Worm (Caenorhabditis elegans) whole organism, early embryonic: ENCODE results near the gene C39H7.4.

Source experiments
- B0310.2 ChIP-seq: sonication (generic microtip); optimal IDR thresholded peaks from 2 replicates; lab custom pipeline; 2016; ENCODE audit warnings: mild to moderate bottlenecking, missing genetic modification characterization, missing compliant biosample characterization
- F13C5.2 ChIP-seq: sonication (generic microtip); optimal IDR thresholded peaks from 2 replicates; lab custom pipeline; 2017; ENCODE audit warnings: mild to moderate bottlenecking, missing genetic modification characterization, inconsistent platforms, missing compliant biosample characterization
- aly-1 ChIP-seq: sonication (generic microtip); optimal IDR thresholded peaks from 2 replicates; lab custom pipeline; 2016; ENCODE audit warnings: missing genetic modification characterization, missing compliant biosample characterization
- ama-1 ChIP-seq: fragments of 150-350 bp; optimal IDR thresholded peaks from 2 replicates; lab custom pipeline; 2014
- ceh-13 ChIP-seq: fragments of 200-800 bp; sonication (Bioruptor generic); optimal IDR thresholded peaks from 2 replicates; lab custom pipeline; 2018; ENCODE audit warnings: mild to moderate bottlenecking, missing genetic modification characterization, missing compliant biosample characterization
- ceh-36 ChIP-seq: sonication (generic microtip); optimal IDR thresholded peaks from 2 replicates; lab custom pipeline; 2016; ENCODE audit warnings: missing genetic modification characterization, inconsistent platforms, missing compliant biosample characterization
- ets-7 ChIP-seq: sonication (generic microtip); optimal IDR thresholded peaks from 2 replicates; lab custom pipeline; 2016; ENCODE audit warnings: missing genotype, missing genetic modification characterization, missing compliant biosample characterization
- flt-1 ChIP-seq: fragments of 200-800 bp; sonication (Bioruptor generic); IDR thresholded peaks from 2 replicates; pipeline ENCODE4 v1.3.6; 2022; ENCODE audit warnings: missing genetic modification characterization, missing compliant biosample characterization
- hmbx-1 ChIP-seq: sonication (generic microtip); optimal IDR thresholded peaks from 2 replicates; lab custom pipeline; 2016; ENCODE audit warnings: mild to moderate bottlenecking, missing genetic modification characterization, missing compliant biosample characterization
- hmg-4 ChIP-seq: fragments of 200-800 bp; sonication (Bioruptor generic); optimal IDR thresholded peaks from 2 replicates; lab custom pipeline; 2018; ENCODE audit warnings: mild to moderate bottlenecking, missing genetic modification characterization, missing compliant biosample characterization
- hnd-1 ChIP-seq: sonication (generic microtip); optimal IDR thresholded peaks from 2 replicates; lab custom pipeline; 2016; ENCODE audit warnings: missing genetic modification characterization, missing compliant biosample characterization
- pes-1 ChIP-seq: fragments of 200-800 bp; sonication (Bioruptor generic); IDR thresholded peaks from 2 replicates; pipeline ENCODE4 v1.3.6; 2022; ENCODE audit warnings: missing genetic modification reagents, missing genetic modification characterization, missing compliant biosample characterization
- scrt-1 ChIP-seq: fragments of 200-800 bp; sonication (Bioruptor generic); IDR thresholded peaks from 2 replicates; pipeline ENCODE4 v1.3.6; 2022; ENCODE audit warnings: missing genetic modification characterization, missing compliant biosample characterization
- sea-1 ChIP-seq: fragments of 200-800 bp; sonication (Bioruptor generic); conservative IDR thresholded peaks from 2 replicates; pipeline ENCODE4 v1.3.6; 2022; ENCODE audit warnings: missing genetic modification characterization, missing compliant biosample characterization
- tbx-11 ChIP-seq: fragments of 200-800 bp; sonication (Bioruptor generic); IDR thresholded peaks from 2 replicates; pipeline ENCODE4 v1.3.6; 2022; ENCODE audit warnings: missing genetic modification characterization, missing compliant biosample characterization
- tbx-37 ChIP-seq: fragments of 200-800 bp; sonication (Bioruptor generic); conservative IDR thresholded peaks from 2 replicates; pipeline ENCODE4 v1.3.6; 2022; ENCODE audit warnings: missing genetic modification reagents, missing genetic modification characterization, missing compliant biosample characterization
- tra-4 ChIP-seq: sonication (generic microtip); optimal IDR thresholded peaks from 2 replicates; lab custom pipeline; 2017; ENCODE audit warnings: missing genetic modification characterization, missing compliant biosample characterization

The C39H7.4 gene

DNA sequence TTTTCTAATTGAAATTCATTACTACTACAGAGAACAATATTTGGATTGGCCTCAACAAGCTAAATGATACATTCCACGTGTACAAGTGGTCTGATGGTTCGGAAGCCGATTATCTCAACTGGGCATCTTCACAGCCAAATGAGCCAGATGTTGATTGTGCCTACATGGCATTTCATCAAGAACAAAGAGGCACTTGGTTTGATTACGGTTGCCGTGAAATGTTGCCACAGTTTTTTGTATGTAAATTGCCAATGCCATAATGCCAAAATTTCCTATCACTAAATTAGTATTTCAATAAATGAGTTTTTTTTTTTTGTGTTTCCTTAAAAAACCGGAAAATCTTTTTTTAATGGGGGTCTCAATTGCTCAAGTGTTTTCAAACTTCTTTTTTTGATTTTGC, 40.3 kb upstream of the C39H7.4 start:
- TF ChIP-seq scrt-1 (GFP tag; lab: Robert Waterston, UW) = no peak
- no peak for TF ChIP-seq tra-4 (tag; lab: Kevin White, UChicago)
- TF ChIP-seq hmg-4 (GFP tag; lab: Kevin White, UChicago) = no peak
- TF ChIP-seq ets-7 (tag; lab: Kevin White, UChicago) = no peak
- TF ChIP-seq flt-1 (GFP tag; lab: Robert Waterston, UW) = no peak
- TF ChIP-seq ceh-13 (GFP tag; lab: Kevin White, UChicago) = no peak
- TF ChIP-seq sea-1 (GFP tag; lab: Robert Waterston, UW) = no peak
- TF ChIP-seq aly-1 (tag; lab: Kevin White, UChicago) = no peak
- no peak for TF ChIP-seq tbx-11 (GFP tag; lab: Robert Waterston, UW)
- no peak for TF ChIP-seq B0310.2 (tag; lab: Kevin White, UChicago)
- TF ChIP-seq ama-1 (lab: Kevin White, UChicago) = no peak
- TF ChIP-seq hmbx-1 (tag; lab: Kevin White, UChicago) = no peak
- TF ChIP-seq pes-1 (GFP tag; lab: Robert Waterston, UW) = no peak
- no peak for TF ChIP-seq F13C5.2
- TF ChIP-seq tbx-37 = no peak
- TF ChIP-seq ceh-36 (tag; lab: Kevin White, UChicago) = no peak

DNA sequence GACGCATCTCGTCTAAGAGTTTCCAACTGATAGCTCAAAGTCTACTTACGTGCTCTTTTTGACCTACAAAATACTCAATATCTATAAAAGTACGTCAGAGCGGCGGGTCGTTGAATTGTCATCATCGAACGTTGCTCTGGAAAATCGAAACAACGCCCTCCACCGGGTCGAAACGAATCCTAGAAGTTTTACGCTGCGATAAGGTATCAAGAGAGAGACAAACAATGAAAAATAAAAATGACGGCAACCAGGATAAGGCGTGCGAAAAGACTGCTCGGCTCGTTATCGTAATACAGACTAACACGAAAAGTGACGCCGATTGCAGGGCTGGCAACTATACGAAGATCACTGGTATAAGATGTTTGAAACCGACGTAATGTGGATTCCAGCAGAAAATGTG, 39.8 kb upstream of the C39H7.4 start:
- TF ChIP-seq ets-7 (tag; lab: Kevin White, UChicago) = no peak
- TF ChIP-seq tbx-11 (GFP tag; lab: Robert Waterston, UW) = no peak
- no peak for TF ChIP-seq hmbx-1 (tag; lab: Kevin White, UChicago)
- TF ChIP-seq flt-1 (GFP tag; lab: Robert Waterston, UW) = no peak
- TF ChIP-seq ceh-36 (tag; lab: Kevin White, UChicago) = no peak
- TF ChIP-seq hnd-1 (tag; lab: Kevin White, UChicago) = no peak
- TF ChIP-seq ceh-13 (GFP tag; lab: Kevin White, UChicago) = no peak
- no peak for TF ChIP-seq aly-1 (tag; lab: Kevin White, UChicago)
- TF ChIP-seq F13C5.2 = no peak
- TF ChIP-seq scrt-1 (GFP tag; lab: Robert Waterston, UW) = no peak
- TF ChIP-seq tra-4 (tag; lab: Kevin White, UChicago) = no peak
- TF ChIP-seq ama-1 (lab: Kevin White, UChicago) = no peak
- TF ChIP-seq pes-1 (GFP tag; lab: Robert Waterston, UW) = no peak
- no peak for TF ChIP-seq tbx-37
- no peak for TF ChIP-seq sea-1 (GFP tag; lab: Robert Waterston, UW)
- no peak for TF ChIP-seq hmg-4 (GFP tag; lab: Kevin White, UChicago)

DNA sequence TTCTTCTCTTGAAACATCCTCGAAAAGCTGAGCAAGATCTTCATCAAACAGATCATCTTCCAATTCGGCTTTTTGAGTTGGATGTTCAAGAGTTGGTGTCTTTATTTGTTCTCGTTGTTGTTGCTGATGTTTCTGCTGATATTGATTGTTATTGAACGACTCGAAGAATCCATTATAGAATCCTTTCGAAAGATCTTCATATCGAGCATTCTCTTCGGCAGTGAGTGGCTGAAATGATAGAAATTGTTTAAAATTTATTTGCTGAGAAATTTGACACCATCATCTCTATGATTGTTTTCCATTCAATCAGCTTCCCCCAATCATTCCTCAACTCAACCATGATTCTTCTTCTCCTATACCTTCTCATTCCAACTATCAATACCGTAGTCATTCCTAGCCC, 39.2 kb upstream of the C39H7.4 start, which contains the start of gene clec-178:
TSS of gene clec-178 (plus strand) at position 301 of the 400 bp plus-strand sequence.
- TF ChIP-seq aly-1 (tag; lab: Kevin White, UChicago) (no peak), F13C5.2 (no peak), sea-1 (GFP tag; lab: Robert Waterston, UW) (no peak)

DNA sequence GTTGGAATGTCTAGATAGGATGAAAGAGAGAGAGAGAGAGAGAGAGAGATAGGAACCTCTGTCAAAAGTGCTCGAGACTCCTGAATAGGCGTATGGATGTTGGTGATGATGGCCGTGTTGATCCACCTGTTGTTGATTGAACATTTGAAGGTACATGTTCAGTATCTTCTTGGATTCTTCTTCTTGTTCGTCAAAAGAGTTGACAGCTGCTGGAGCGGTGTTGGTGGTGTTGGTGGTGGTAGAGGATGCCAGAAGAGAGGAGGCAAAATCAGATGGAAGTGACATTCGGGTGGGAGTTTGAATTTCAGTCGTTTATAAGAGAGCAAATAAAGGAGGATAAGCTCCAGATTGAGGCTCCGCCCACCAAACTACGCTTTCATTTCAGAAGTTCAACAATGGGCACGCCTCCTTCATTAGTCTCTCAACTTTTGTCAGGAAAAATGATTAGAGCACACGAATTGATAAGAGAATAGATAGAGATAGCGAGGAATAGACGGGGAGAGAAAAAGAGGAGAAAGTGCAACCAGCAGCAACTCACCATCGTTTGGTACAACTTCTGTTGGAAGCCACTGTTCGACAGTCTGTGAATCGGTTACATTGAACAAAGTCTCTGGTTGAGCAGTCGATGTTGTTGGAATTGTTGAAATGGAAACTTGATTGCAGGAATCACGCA, 38.5 kb upstream of the C39H7.4 start:
- no peak for TF ChIP-seq hmbx-1 (tag; lab: Kevin White, UChicago)
- TF ChIP-seq ama-1 (lab: Kevin White, UChicago) = peak; percentile 27

DNA sequence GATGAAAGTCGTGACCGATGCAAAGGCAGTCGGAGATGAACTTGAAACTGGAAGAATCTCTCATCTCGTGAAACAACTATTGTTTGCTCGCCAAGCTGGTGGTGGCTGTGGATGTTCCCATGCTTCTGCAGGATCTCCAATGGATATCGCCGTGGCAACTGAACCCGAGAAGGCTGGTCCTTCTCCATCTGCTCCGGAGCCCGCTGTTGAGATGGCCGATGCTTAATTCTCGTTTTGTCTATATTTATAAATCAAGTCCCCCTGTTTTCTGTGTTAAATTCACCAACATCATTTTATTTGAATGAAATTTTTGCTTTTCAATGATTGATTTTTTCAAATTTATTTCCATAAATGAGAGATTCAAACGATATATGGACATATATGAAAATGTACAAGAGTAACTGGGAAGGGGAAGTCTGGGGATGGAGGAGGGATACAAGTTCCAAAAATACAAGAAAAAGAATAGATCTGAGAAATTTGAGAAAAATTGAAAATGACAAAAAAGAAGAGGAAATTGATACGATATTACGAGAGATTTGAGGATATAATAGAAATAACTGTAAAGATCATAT, 36.4 kb upstream of the C39H7.4 start:
- TF ChIP-seq tbx-37 (no peak), hmg-4 (GFP tag; lab: Kevin White, UChicago) (no peak), B0310.2 (tag; lab: Kevin White, UChicago) (no peak)

DNA sequence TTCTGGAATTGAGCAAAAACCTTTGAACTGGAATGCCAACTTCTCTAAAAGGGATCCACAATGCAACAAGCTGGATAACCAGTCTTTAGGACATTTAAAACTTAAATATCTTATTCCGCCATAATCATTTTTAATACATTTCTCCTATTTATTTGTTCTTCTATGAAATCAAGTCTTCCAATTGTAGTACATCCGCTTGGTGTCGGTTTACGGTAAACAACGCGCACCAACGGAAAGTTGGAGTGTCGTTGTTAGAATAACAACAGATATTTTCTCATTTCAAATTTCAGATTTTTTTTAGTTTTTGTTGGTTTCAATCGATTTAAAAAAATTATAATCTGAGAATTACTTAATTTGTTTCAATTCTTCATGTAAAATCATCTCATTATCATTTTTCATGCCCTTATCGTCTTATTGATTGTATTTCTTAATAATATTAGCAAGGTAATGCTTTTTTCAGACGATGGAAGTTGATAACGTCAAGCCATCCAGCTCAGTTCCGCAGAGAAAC, 34.7 kb upstream of the C39H7.4 start, which contains the start of gene csn-5:
TSS of gene csn-5 (plus strand) at position 461 of the 511 bp plus-strand sequence.
- no peak for TF ChIP-seq tbx-11 (GFP tag; lab: Robert Waterston, UW)
- TF ChIP-seq ets-7 (tag; lab: Kevin White, UChicago) = no peak
- TF ChIP-seq hnd-1 (tag; lab: Kevin White, UChicago) = no peak
- no peak for TF ChIP-seq tra-4 (tag; lab: Kevin White, UChicago)

DNA sequence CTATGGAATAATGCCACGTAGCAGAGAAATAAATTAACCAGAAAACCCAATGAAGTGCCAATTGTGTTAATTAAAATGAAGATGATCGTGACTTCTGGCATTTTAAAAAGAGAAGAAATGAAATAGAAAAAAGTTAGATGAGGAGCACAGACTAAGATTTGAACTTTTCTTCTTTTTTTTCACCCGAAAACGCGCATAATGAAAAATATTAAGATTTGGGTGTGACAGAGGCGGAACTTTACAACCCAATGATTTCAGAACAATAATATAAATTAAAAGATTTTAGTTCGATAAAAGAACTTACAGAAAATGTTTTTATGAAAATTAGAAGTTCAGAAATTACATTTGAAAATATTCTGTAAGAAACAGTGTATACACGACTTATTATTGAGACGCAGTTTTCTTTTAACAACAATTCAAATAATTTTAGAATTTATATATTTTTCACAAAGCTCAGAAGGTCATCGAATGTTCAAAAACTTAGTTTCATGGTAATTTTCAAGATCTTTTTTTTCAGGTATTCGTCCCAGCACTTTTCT, 31.2 kb upstream of the C39H7.4 start, which contains the start of the genes srd-8 and B0547.2:
TSS of gene srd-8 (minus strand) at position 101 of the 539 bp plus-strand sequence.
TSS of gene B0547.2 (plus strand) at position 489 of the 539 bp plus-strand sequence.
- TF ChIP-seq B0310.2 (tag; lab: Kevin White, UChicago) = no peak
- no peak for TF ChIP-seq scrt-1 (GFP tag; lab: Robert Waterston, UW)
- no peak for TF ChIP-seq F13C5.2
- TF ChIP-seq tbx-11 (GFP tag; lab: Robert Waterston, UW) = no peak
- no peak for TF ChIP-seq hmg-4 (GFP tag; lab: Kevin White, UChicago)
- TF ChIP-seq tra-4 (tag; lab: Kevin White, UChicago) = no peak

DNA sequence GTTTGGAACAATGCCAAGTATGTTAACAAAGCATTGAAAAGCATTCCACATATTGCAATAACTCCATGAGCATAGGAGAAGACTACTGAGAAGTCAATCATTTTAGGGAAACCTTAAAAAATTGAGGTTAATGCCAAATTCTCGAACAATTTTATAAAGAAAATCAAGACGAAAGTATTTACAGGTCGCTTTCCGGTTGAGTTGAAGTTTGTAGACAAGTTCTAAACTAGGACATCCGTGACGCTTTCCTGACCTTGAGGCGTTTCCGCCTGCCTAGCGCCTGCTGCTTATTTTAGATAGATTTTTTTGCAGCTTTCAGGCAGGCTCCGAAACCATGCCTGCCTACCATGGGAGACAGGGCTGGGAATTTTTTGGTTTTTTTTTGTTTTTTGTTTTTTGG, 21.1 kb upstream of the C39H7.4 start, which contains the start of gene srd-13:
TSS of gene srd-13 (minus strand) at position 101 of the 400 bp plus-strand sequence.
- no peak for TF ChIP-seq ama-1 (lab: Kevin White, UChicago)
- TF ChIP-seq hmbx-1 (tag; lab: Kevin White, UChicago) = no peak
- no peak for TF ChIP-seq aly-1 (tag; lab: Kevin White, UChicago)
- TF ChIP-seq ets-7 (tag; lab: Kevin White, UChicago) = no peak
- no peak for TF ChIP-seq ceh-36 (tag; lab: Kevin White, UChicago)
- no peak for TF ChIP-seq B0310.2 (tag; lab: Kevin White, UChicago)
